Worm (Caenorhabditis elegans) whole organism, early embryonic: ENCODE results near the gene F13A2.5.

Experiments used
- B0310.2 ChIP-seq: sonication (generic microtip); optimal IDR thresholded peaks from 2 replicates; lab custom pipeline; 2016; ENCODE audit warnings: mild to moderate bottlenecking, missing genetic modification characterization, missing compliant biosample characterization
- F13C5.2 ChIP-seq: sonication (generic microtip); optimal IDR thresholded peaks from 2 replicates; lab custom pipeline; 2017; ENCODE audit warnings: mild to moderate bottlenecking, missing genetic modification characterization, inconsistent platforms, missing compliant biosample characterization
- aly-1 ChIP-seq: sonication (generic microtip); optimal IDR thresholded peaks from 2 replicates; lab custom pipeline; 2016; ENCODE audit warnings: missing genetic modification characterization, missing compliant biosample characterization
- ama-1 ChIP-seq: fragments of 150-350 bp; optimal IDR thresholded peaks from 2 replicates; lab custom pipeline; 2014
- ceh-13 ChIP-seq: fragments of 200-800 bp; sonication (Bioruptor generic); optimal IDR thresholded peaks from 2 replicates; lab custom pipeline; 2018; ENCODE audit warnings: mild to moderate bottlenecking, missing genetic modification characterization, missing compliant biosample characterization
- ceh-36 ChIP-seq: sonication (generic microtip); optimal IDR thresholded peaks from 2 replicates; lab custom pipeline; 2016; ENCODE audit warnings: missing genetic modification characterization, inconsistent platforms, missing compliant biosample characterization
- ets-7 ChIP-seq: sonication (generic microtip); optimal IDR thresholded peaks from 2 replicates; lab custom pipeline; 2016; ENCODE audit warnings: missing genotype, missing genetic modification characterization, missing compliant biosample characterization
- flt-1 ChIP-seq: fragments of 200-800 bp; sonication (Bioruptor generic); IDR thresholded peaks from 2 replicates; pipeline ENCODE4 v1.3.6; 2022; ENCODE audit warnings: missing genetic modification characterization, missing compliant biosample characterization
- hmbx-1 ChIP-seq: sonication (generic microtip); optimal IDR thresholded peaks from 2 replicates; lab custom pipeline; 2016; ENCODE audit warnings: mild to moderate bottlenecking, missing genetic modification characterization, missing compliant biosample characterization
- hmg-4 ChIP-seq: fragments of 200-800 bp; sonication (Bioruptor generic); optimal IDR thresholded peaks from 2 replicates; lab custom pipeline; 2018; ENCODE audit warnings: mild to moderate bottlenecking, missing genetic modification characterization, missing compliant biosample characterization
- hnd-1 ChIP-seq: sonication (generic microtip); optimal IDR thresholded peaks from 2 replicates; lab custom pipeline; 2016; ENCODE audit warnings: missing genetic modification characterization, missing compliant biosample characterization
- pes-1 ChIP-seq: fragments of 200-800 bp; sonication (Bioruptor generic); IDR thresholded peaks from 2 replicates; pipeline ENCODE4 v1.3.6; 2022; ENCODE audit warnings: missing genetic modification reagents, missing genetic modification characterization, missing compliant biosample characterization
- scrt-1 ChIP-seq: fragments of 200-800 bp; sonication (Bioruptor generic); IDR thresholded peaks from 2 replicates; pipeline ENCODE4 v1.3.6; 2022; ENCODE audit warnings: missing genetic modification characterization, missing compliant biosample characterization
- sea-1 ChIP-seq: fragments of 200-800 bp; sonication (Bioruptor generic); conservative IDR thresholded peaks from 2 replicates; pipeline ENCODE4 v1.3.6; 2022; ENCODE audit warnings: missing genetic modification characterization, missing compliant biosample characterization
- tbx-11 ChIP-seq: fragments of 200-800 bp; sonication (Bioruptor generic); IDR thresholded peaks from 2 replicates; pipeline ENCODE4 v1.3.6; 2022; ENCODE audit warnings: missing genetic modification characterization, missing compliant biosample characterization
- tbx-37 ChIP-seq: fragments of 200-800 bp; sonication (Bioruptor generic); conservative IDR thresholded peaks from 2 replicates; pipeline ENCODE4 v1.3.6; 2022; ENCODE audit warnings: missing genetic modification reagents, missing genetic modification characterization, missing compliant biosample characterization
- tra-4 ChIP-seq: sonication (generic microtip); optimal IDR thresholded peaks from 2 replicates; lab custom pipeline; 2017; ENCODE audit warnings: missing genetic modification characterization, missing compliant biosample characterization

The F13A2.5 gene

ce11 chrV:4361505-4361904 is 40.3 kb downstream of the F13A2.5 start, which contains the start of gene F32D1.3:
TSS of gene F32D1.3 (minus strand) at chrV:4361569.
- TF ChIP-seq flt-1 (GFP tag; lab: Robert Waterston, UW) = no peak
- TF ChIP-seq sea-1 (GFP tag; lab: Robert Waterston, UW) = no peak
- no peak for TF ChIP-seq tbx-11 (GFP tag; lab: Robert Waterston, UW)
- TF ChIP-seq tra-4 (tag; lab: Kevin White, UChicago) = no peak
- TF ChIP-seq hmbx-1 = no peak

- TF ChIP-seq hmbx-1 = no peak
- no peak for TF ChIP-seq aly-1
- TF ChIP-seq flt-1 (GFP tag; lab: Robert Waterston, UW) = no peak
- no peak for TF ChIP-seq pes-1 (GFP tag; lab: Robert Waterston, UW)
Observed at ce11 chrV:4360018-4360417, 41.7 kb downstream of the F13A2.5 start.

ce11 chrV:4359127-4359526 is 42.6 kb downstream of the F13A2.5 start:
- no peak for TF ChIP-seq hnd-1
- no peak for TF ChIP-seq ama-1 (lab: Kevin White, UChicago)
- TF ChIP-seq tra-4 (tag; lab: Kevin White, UChicago) = no peak
- TF ChIP-seq ets-7 (tag; lab: Kevin White, UChicago) = no peak
- TF ChIP-seq tbx-37 (GFP tag; lab: Robert Waterston, UW) = no peak
- TF ChIP-seq tbx-11 (GFP tag; lab: Robert Waterston, UW) = no peak
- no peak for TF ChIP-seq sea-1 (GFP tag; lab: Robert Waterston, UW)
- TF ChIP-seq hmbx-1 = no peak
- no peak for TF ChIP-seq pes-1 (GFP tag; lab: Robert Waterston, UW)
- no peak for TF ChIP-seq flt-1 (GFP tag; lab: Robert Waterston, UW)
- no peak for TF ChIP-seq ceh-36 (tag; lab: Kevin White, UChicago)
- TF ChIP-seq scrt-1 = no peak
- no peak for TF ChIP-seq aly-1
- no peak for TF ChIP-seq ceh-13
- no peak for TF ChIP-seq F13C5.2
- TF ChIP-seq B0310.2 (tag; lab: Kevin White, UChicago) = no peak
- no peak for TF ChIP-seq hmg-4 (GFP tag; lab: Kevin White, UChicago)

ce11 chrV:4357369-4357768 is 44.4 kb downstream of the F13A2.5 start:
- TF ChIP-seq ets-7 (tag; lab: Kevin White, UChicago) (no peak), tbx-11 (GFP tag; lab: Robert Waterston, UW) (no peak), aly-1 (no peak), F13C5.2 (no peak)

ce11 chrV:4356047-4356612 is 45.6 kb downstream of the F13A2.5 start:
- no peak for TF ChIP-seq tbx-37 (GFP tag; lab: Robert Waterston, UW)
- no peak for TF ChIP-seq pes-1 (GFP tag; lab: Robert Waterston, UW)
- no peak for TF ChIP-seq sea-1 (GFP tag; lab: Robert Waterston, UW)
- no peak for TF ChIP-seq ceh-36 (tag; lab: Kevin White, UChicago)
- TF ChIP-seq scrt-1 = no peak
- TF ChIP-seq tra-4 (tag; lab: Kevin White, UChicago) = no peak
- TF ChIP-seq ets-7 (tag; lab: Kevin White, UChicago) = no peak
- TF ChIP-seq ama-1 (lab: Kevin White, UChicago) = no peak
- no peak for TF ChIP-seq hmbx-1
- TF ChIP-seq flt-1 (GFP tag; lab: Robert Waterston, UW) = no peak
- TF ChIP-seq F13C5.2 = no peak
- TF ChIP-seq hnd-1 = no peak
